Worm (Caenorhabditis elegans) whole organism, L3 larva: ENCODE results near the gene T16G12.6.

ENCODE experiments used
- ama-1 ChIP-seq: fragments of 150-350 bp; optimal IDR thresholded peaks from 2 replicates; lab custom pipeline; 2018
- ceh-82 ChIP-seq: fragments of 150-350 bp; optimal IDR thresholded peaks from 2 replicates; lab custom pipeline; 2014; ENCODE audit warnings: missing biosample characterization, missing genetic modification characterization
- daf-12 ChIP-seq: fragments of 150-350 bp; optimal IDR thresholded peaks from 2 replicates; lab custom pipeline; 2014; ENCODE audit warnings: missing biosample characterization, missing genetic modification reagents, missing genetic modification characterization
- elt-3 ChIP-seq, 3 experiments: fragments of 150-350 bp in 1 of 3; sonication (generic microtip) in 2 of 3; optimal IDR thresholded peaks; 2 replicates in 2 of 3; 4 replicates in 1 of 3; lab custom pipeline; 2014 to 2017; ENCODE audit warnings: missing biosample characterization in 3 of 3, missing genetic modification characterization in 3 of 3
- fos-1 ChIP-seq: fragments of 150-350 bp; optimal IDR thresholded peaks from 2 replicates; lab custom pipeline; 2014; ENCODE audit warnings: missing biosample characterization, missing genetic modification characterization
- nhr-11 ChIP-seq: fragments of 150-350 bp; optimal IDR thresholded peaks from 2 replicates; lab custom pipeline; 2014; ENCODE audit warnings: missing biosample characterization, missing genetic modification characterization
- nhr-12 ChIP-seq: fragments of 150-350 bp; optimal IDR thresholded peaks from 2 replicates; lab custom pipeline; 2014; ENCODE audit warnings: missing biosample characterization, missing genetic modification characterization
- nhr-76 ChIP-seq: fragments of 150-350 bp; sonication (generic microtip); optimal IDR thresholded peaks from 5 replicates; lab custom pipeline; 2014; ENCODE audit warnings: missing biosample characterization, missing genetic modification characterization
- pha-4 ChIP-seq: fragments of 150-350 bp; optimal IDR thresholded peaks from 2 replicates; lab custom pipeline; 2014; ENCODE audit warnings: missing biosample characterization, missing genetic modification reagents, missing genetic modification characterization
- snpc-4 ChIP-seq: fragments of 150-350 bp; optimal IDR thresholded peaks from 2 replicates; lab custom pipeline; 2014; ENCODE audit warnings: missing biosample characterization, missing genetic modification characterization
- unc-62 ChIP-seq: fragments of 150-350 bp; sonication (generic microtip); optimal IDR thresholded peaks from 4 replicates; lab custom pipeline; 2014; ENCODE audit warnings: missing biosample characterization, missing genetic modification reagents, missing genetic modification characterization

- TF ChIP-seq pha-4 (tag; lab: Kevin White, UChicago) (no peak), nhr-11 (tag; lab: Kevin White, UChicago) (no peak), ceh-82 (tag; lab: Kevin White, UChicago) (no peak), unc-62 (GFP tag; lab: Kevin White, UChicago) (no peak), nhr-76 (tag; lab: Kevin White, UChicago) (no peak), nhr-12 (tag; lab: Kevin White, UChicago) (no peak), daf-12 (tag; lab: Kevin White, UChicago) (no peak), ama-1 (lab: Kevin White, UChicago) (no peak), snpc-4 (tag; lab: Kevin White, UChicago) (no peak), fos-1 (no peak), elt-3 (tag; optimal IDR thresholded peaks at IDR 0.05; lab: Kevin White, UChicago) (no peak)
Measured at ce11 chrIII:10069278-10069677, at the start of gene T16G12.6.
